Worm (Caenorhabditis elegans) whole organism, midembryonic: ENCODE data around the gene srj-7.

ENCODE experiments used
- cog-1 ChIP-seq: sonication (generic microtip); optimal IDR thresholded peaks from 2 replicates; lab custom pipeline; 2016; ENCODE audit warnings: missing genetic modification characterization, missing compliant biosample characterization
- ztf-29 ChIP-seq: fragments of 200-800 bp; sonication (Bioruptor generic); IDR thresholded peaks from 2 replicates; pipeline ENCODE4 v1.3.6; 2022; ENCODE audit warnings: missing genetic modification reagents, missing genetic modification characterization, missing compliant biosample characterization

DNA sequence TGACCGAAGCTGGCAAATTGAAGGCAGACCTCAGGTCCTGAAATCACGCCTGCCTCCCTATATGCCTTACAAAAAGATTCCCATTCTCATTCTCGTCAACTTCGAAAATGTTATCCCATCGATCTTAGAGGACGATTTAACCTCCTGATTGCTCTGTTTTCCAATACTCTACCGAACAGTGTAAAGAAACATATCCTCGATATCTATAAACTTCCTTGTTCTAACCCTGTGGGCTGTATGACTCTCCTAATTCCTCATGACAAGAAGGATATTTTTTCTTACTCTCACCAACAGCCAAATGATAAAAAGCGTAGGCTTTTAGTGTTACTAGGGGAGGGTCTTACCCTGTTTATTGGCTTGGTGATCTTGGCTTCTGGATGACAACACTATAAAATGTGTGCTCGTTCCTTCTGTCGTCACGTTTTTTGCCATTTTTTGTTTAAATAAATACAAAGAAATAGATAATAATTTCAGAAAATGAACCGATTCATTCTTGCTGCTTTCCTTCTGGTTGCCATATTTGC lies 28.8 kb downstream of the srj-7 start, which contains the start of gene T28A11.4:
- TF ChIP-seq ztf-29 (GFP tag; lab: Robert Waterston, UW) (no peak), cog-1 (tag; lab: Kevin White, UChicago) (no peak)
